Fruit fly (Drosophila melanogaster) whole organism, embryonic: Measurements from ENCODE around the gene superdeath.
A peak's percentile ranks its signal among the peaks of the same experiment; 100 is the strongest.

ENCODE experiments used
- Awh ChIP-seq: fragments of 200-800 bp; sonication (Bioruptor generic); IDR thresholded peaks from 2 replicates; pipeline ENCODE4, ENCODE4 v1.3.6; 2022; ENCODE audit warnings: missing biosample characterization, missing genetic modification characterization
- B-H1 ChIP-seq: fragments of 200-800 bp; sonication (Bioruptor generic); IDR thresholded peaks from 3 replicates; pipeline ENCODE4 v1.3.6; 2022; ENCODE audit warnings: missing biosample characterization, missing genetic modification characterization
- CG10543 ChIP-seq: fragments of 200-800 bp; sonication (Bioruptor generic); optimal IDR thresholded peaks from 3 replicates; lab custom pipeline; 2017; ENCODE audit warnings: missing biosample characterization, mild to moderate bottlenecking, missing genetic modification characterization, moderate library complexity
- CG11695 ChIP-seq: fragments of 200-800 bp; sonication (Bioruptor generic); IDR thresholded peaks from 3 replicates; pipeline ENCODE4 v1.3.6; 2022; ENCODE audit warnings: missing biosample characterization, missing genetic modification characterization
- CG1233 ChIP-seq: fragments of 200-800 bp; sonication (Bioruptor generic); optimal IDR thresholded peaks from 4 replicates; lab custom pipeline; 2018; ENCODE audit warnings: missing biosample characterization, mild to moderate bottlenecking, missing genetic modification characterization
- CG12769 ChIP-seq: fragments of 200-800 bp; sonication (Bioruptor generic); optimal IDR thresholded peaks from 2 replicates; lab custom pipeline; 2019; ENCODE audit warnings: missing biosample characterization, mild to moderate bottlenecking, missing genetic modification characterization, moderate library complexity
- CG13123 ChIP-seq: fragments of 200-800 bp; sonication (Bioruptor generic); optimal IDR thresholded peaks from 2 replicates; lab custom pipeline; 2016; ENCODE audit warnings: missing biosample characterization, missing genetic modification characterization
- CG17568 ChIP-seq: fragments of 200-800 bp; sonication (Bioruptor generic); optimal IDR thresholded peaks from 2 replicates; lab custom pipeline; 2018; ENCODE audit warnings: missing biosample characterization, mild to moderate bottlenecking, missing genetic modification characterization, moderate library complexity
- CG33557 ChIP-seq: fragments of 200-800 bp; sonication (Bioruptor generic); optimal IDR thresholded peaks from 2 replicates; lab custom pipeline; 2019; ENCODE audit warnings: missing biosample characterization, mild to moderate bottlenecking, missing genetic modification characterization, moderate library complexity
- CG5180 ChIP-seq: fragments of 200-800 bp; sonication (Bioruptor generic); optimal IDR thresholded peaks from 3 replicates; lab custom pipeline; 2017; ENCODE audit warnings: missing biosample characterization, missing genetic modification characterization, mild to moderate bottlenecking, moderate library complexity, missing genetic modification reagents
- CG5245 ChIP-seq: fragments of 200-800 bp; sonication (Bioruptor generic); optimal IDR thresholded peaks from 3 replicates; lab custom pipeline; 2016; ENCODE audit warnings: missing biosample characterization, missing genetic modification characterization
- CG6272 ChIP-seq: fragments of 200-800 bp; sonication (Bioruptor generic); IDR thresholded peaks from 2 replicates; pipeline ENCODE4 v1.3.6; 2022; ENCODE audit warnings: missing biosample characterization, missing genetic modification characterization
- CG6765 ChIP-seq: fragments of 200-800 bp; sonication (Bioruptor generic); optimal IDR thresholded peaks from 3 replicates; lab custom pipeline; 2017; ENCODE audit warnings: missing biosample characterization, mild to moderate bottlenecking, missing genetic modification characterization
- CG7271 ChIP-seq: fragments of 200-800 bp; sonication (Bioruptor generic); optimal IDR thresholded peaks from 2 replicates; lab custom pipeline; 2018; ENCODE audit warnings: missing biosample characterization, mild to moderate bottlenecking, missing genetic modification characterization, moderate library complexity
- CG7839 ChIP-seq: fragments of 200-800 bp; sonication (Bioruptor generic); optimal IDR thresholded peaks from 3 replicates; lab custom pipeline; 2018; ENCODE audit warnings: missing biosample characterization, mild to moderate bottlenecking, missing genetic modification characterization, moderate library complexity
- CG8388 ChIP-seq: fragments of 200-800 bp; sonication (Bioruptor generic); optimal IDR thresholded peaks from 2 replicates; lab custom pipeline; 2019; ENCODE audit warnings: missing biosample characterization, mild to moderate bottlenecking, missing genetic modification characterization, moderate library complexity
- CG8478 ChIP-seq: fragments of >200 bp; optimal IDR thresholded peaks from 2 replicates; lab custom pipeline; 2018
- Dref ChIP-seq: fragments of 200-800 bp; sonication (Bioruptor generic); IDR thresholded peaks from 2 replicates; pipeline ENCODE4 v1.3.6; 2022; ENCODE audit warnings: missing biosample characterization, missing genetic modification characterization
- E2f1 ChIP-seq: fragments of 200-800 bp; sonication (Bioruptor generic); IDR thresholded peaks from 2 replicates; pipeline ENCODE4 v1.3.6; 2022; ENCODE audit warnings: missing biosample characterization, missing genetic modification characterization
- Ets65A ChIP-seq: fragments of 200-800 bp; sonication (Bioruptor generic); peaks from one replicate; lab custom pipeline; 2016; ENCODE audit warnings: missing biosample characterization, missing genetic modification characterization
- NC2α ChIP-seq: fragments of 200-800 bp; sonication (Bioruptor generic); optimal IDR thresholded peaks from 2 replicates; lab custom pipeline; 2016; ENCODE audit warnings: missing biosample characterization, missing genetic modification characterization
- NK7.1 ChIP-seq: fragments of 200-800 bp; sonication (Bioruptor generic); optimal IDR thresholded peaks from 3 replicates; lab custom pipeline; 2016; ENCODE audit warnings: missing biosample characterization, missing genetic modification characterization
- NfI ChIP-seq: fragments of 200-800 bp; sonication (Bioruptor generic); optimal IDR thresholded peaks from 3 replicates; lab custom pipeline; 2018; ENCODE audit warnings: missing biosample characterization, mild to moderate bottlenecking, missing genetic modification characterization, moderate library complexity
- Oli ChIP-seq: fragments of 200-800 bp; sonication (Bioruptor generic); optimal IDR thresholded peaks from 2 replicates; lab custom pipeline; 2018; ENCODE audit warnings: missing biosample characterization, mild to moderate bottlenecking, missing genetic modification characterization, moderate library complexity
- Rx ChIP-seq: fragments of 200-800 bp; sonication (Bioruptor generic); IDR thresholded peaks from 2 replicates; pipeline ENCODE4 v1.3.6; 2022; ENCODE audit warnings: missing biosample characterization, missing genetic modification characterization
- Sin3A ChIP-seq: fragments of >200 bp; optimal IDR thresholded peaks from 2 replicates; lab custom pipeline; 2018
- Sry-δ ChIP-seq: fragments of 200-800 bp; sonication (Bioruptor generic); optimal IDR thresholded peaks from 2 replicates; lab custom pipeline; 2016; ENCODE audit warnings: missing biosample characterization, missing genetic modification characterization
- Xbp1 ChIP-seq: fragments of 200-800 bp; sonication (Bioruptor generic); optimal IDR thresholded peaks from 3 replicates; lab custom pipeline; 2016; ENCODE audit warnings: missing biosample characterization, mild to moderate bottlenecking, missing genetic modification characterization
- Xrp1 ChIP-seq: fragments of 200-800 bp; sonication (Bioruptor generic); IDR thresholded peaks from 2 replicates; pipeline ENCODE4 v1.3.6; 2022; ENCODE audit warnings: missing biosample characterization, missing genetic modification characterization
- bsh ChIP-seq, 2 experiments: fragments of 200-800 bp; sonication (Bioruptor generic); optimal IDR thresholded peaks; 2 replicates each; lab custom pipeline; 2017 to 2018; ENCODE audit warnings: mild to moderate bottlenecking in 2 of 2, missing biosample characterization in 2 of 2, missing genetic modification characterization in 2 of 2, moderate library complexity in 1 of 2
- chinmo ChIP-seq: fragments of 200-800 bp; sonication (Bioruptor generic); IDR thresholded peaks from 4 replicates; pipeline ENCODE4 v1.3.6; 2022; ENCODE audit warnings: missing biosample characterization, missing genetic modification characterization; ENCODE audit not compliant: partially characterized antibody
- crp ChIP-seq, 2 experiments: fragments of 200-800 bp; sonication (Bioruptor generic); optimal IDR thresholded peaks; 2 replicates in 1 of 2; 3 replicates in 1 of 2; lab custom pipeline; 2017; ENCODE audit warnings: missing biosample characterization in 2 of 2, missing genetic modification characterization in 2 of 2, mild to moderate bottlenecking in 1 of 2, moderate library complexity in 1 of 2
- fd3F ChIP-seq: fragments of 200-800 bp; sonication (Bioruptor generic); optimal IDR thresholded peaks from 2 replicates; lab custom pipeline; 2018; ENCODE audit warnings: missing biosample characterization, mild to moderate bottlenecking, missing genetic modification characterization, moderate library complexity
- gt ChIP-seq: fragments of 200-800 bp; sonication (Bioruptor generic); IDR thresholded peaks from 2 replicates; pipeline ENCODE4 v1.3.6; 2022; ENCODE audit warnings: missing biosample characterization, missing genetic modification characterization
- h ChIP-seq: fragments of >200 bp; optimal IDR thresholded peaks from 2 replicates; lab custom pipeline; 2017
- kay ChIP-seq: fragments of 200-800 bp; sonication (Bioruptor generic); optimal IDR thresholded peaks from 2 replicates; lab custom pipeline; 2016; ENCODE audit warnings: missing biosample characterization, missing genetic modification characterization
- lab ChIP-seq: fragments of 200-800 bp; sonication (Bioruptor generic); optimal IDR thresholded peaks from 3 replicates; lab custom pipeline; 2017; ENCODE audit warnings: missing biosample characterization, missing genetic modification characterization, mild to moderate bottlenecking, moderate library complexity, missing genetic modification reagents
- odd ChIP-seq: fragments of 200-800 bp; sonication (Bioruptor generic); optimal IDR thresholded peaks from 2 replicates; lab custom pipeline; 2017; ENCODE audit warnings: missing biosample characterization, mild to moderate bottlenecking, missing genetic modification characterization
- org-1 ChIP-seq: fragments of 200-800 bp; sonication (Bioruptor generic); optimal IDR thresholded peaks from 2 replicates; lab custom pipeline; 2017; ENCODE audit warnings: missing biosample characterization, missing genetic modification characterization
- peb ChIP-seq: fragments of 200-800 bp; sonication (Bioruptor generic); IDR thresholded peaks from 2 replicates; pipeline ENCODE4 v1.3.6; 2022; ENCODE audit warnings: missing biosample characterization, missing genetic modification characterization
- pho ChIP-seq: fragments of 200-800 bp; sonication (Bioruptor generic); optimal IDR thresholded peaks from 2 replicates; lab custom pipeline; 2016; ENCODE audit warnings: missing biosample characterization, missing genetic modification characterization
- phol ChIP-seq: fragments of 200-800 bp; sonication (Bioruptor generic); optimal IDR thresholded peaks from 3 replicates; lab custom pipeline; 2018; ENCODE audit warnings: missing biosample characterization, mild to moderate bottlenecking, missing genetic modification characterization, moderate library complexity
- pzg ChIP-seq: fragments of 200-800 bp; sonication (Bioruptor generic); optimal IDR thresholded peaks from 3 replicates; lab custom pipeline; 2018; ENCODE audit warnings: missing biosample characterization, mild to moderate bottlenecking, missing genetic modification characterization, moderate library complexity
- schlank ChIP-seq: fragments of 200-800 bp; sonication (Bioruptor generic); optimal IDR thresholded peaks from 2 replicates; lab custom pipeline; 2018; ENCODE audit warnings: missing biosample characterization, mild to moderate bottlenecking, missing genetic modification characterization
- scrt ChIP-seq: fragments of 200-800 bp; sonication (Bioruptor generic); optimal IDR thresholded peaks from 2 replicates; lab custom pipeline; 2018; ENCODE audit warnings: missing biosample characterization, mild to moderate bottlenecking, missing genetic modification characterization, moderate library complexity
- sqz ChIP-seq: fragments of 200-800 bp; sonication (Bioruptor generic); optimal IDR thresholded peaks from 3 replicates; lab custom pipeline; 2018; ENCODE audit warnings: missing biosample characterization, mild to moderate bottlenecking, missing genetic modification characterization
- tup ChIP-seq: fragments of 200-800 bp; sonication (Bioruptor generic); optimal IDR thresholded peaks from 2 replicates; lab custom pipeline; 2016; ENCODE audit warnings: missing biosample characterization, mild to moderate bottlenecking, missing genetic modification characterization, moderate library complexity
- zfh1 ChIP-seq: fragments of 200-800 bp; sonication (Bioruptor generic); IDR thresholded peaks from 3 replicates; pipeline ENCODE4 v1.3.6; 2022; ENCODE audit warnings: missing biosample characterization, missing genetic modification characterization

The superdeath gene

DNA sequence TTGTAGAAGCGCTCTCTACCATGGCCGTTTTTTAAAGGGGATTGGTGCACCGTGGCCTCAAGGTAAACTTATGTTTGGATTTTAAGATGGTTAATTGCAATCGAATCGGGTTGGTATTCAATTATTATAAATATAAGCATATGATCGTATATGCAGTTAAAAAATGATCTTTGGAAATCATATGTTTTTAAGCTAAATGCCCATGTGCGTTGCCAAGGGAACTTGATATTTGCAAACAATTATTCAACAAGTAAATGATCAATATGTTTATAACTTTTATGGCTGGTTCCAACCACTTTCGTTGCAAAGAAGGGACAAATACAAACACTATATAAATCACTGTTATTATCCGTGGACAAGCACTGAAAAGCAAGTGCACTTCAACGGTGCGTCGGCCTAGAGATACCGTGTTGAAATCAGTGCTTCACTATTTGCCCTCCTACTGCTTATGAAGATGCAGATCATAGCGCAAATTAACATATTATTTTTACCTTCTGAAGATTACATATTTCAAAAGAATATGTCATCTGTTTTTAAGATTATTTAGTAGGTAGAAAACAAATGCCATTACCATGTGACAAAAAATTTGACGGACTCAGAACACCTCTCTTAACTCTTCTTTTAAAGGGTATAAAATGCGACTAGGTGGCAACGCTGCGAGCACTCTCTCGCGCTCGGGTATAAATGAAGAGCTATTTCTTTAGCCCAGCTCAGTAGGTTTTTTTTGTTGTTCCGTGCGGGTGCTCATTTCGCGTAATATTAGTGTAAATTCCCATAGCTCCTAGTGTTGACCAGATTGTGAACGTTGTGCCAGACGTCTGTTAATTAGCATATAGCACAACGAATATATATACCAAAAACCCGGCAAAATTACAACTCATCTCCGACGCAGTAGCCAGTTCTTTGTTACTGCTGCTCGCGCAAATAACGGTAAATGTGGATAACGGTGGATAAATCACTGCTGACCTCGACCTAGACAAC, 19.2 kb downstream of the superdeath start, which contains the start of gene rdog (continued):
- peak; percentile 61 for TF ChIP-seq kay (GFP tag; lab: Kevin White, UChicago)
- TF ChIP-seq CG8478, result no peak
- TF ChIP-seq Ets65A, result peak; percentile 98
- TF ChIP-seq org-1 (GFP tag; lab: Kevin White, UChicago), result peak; percentile 68
- peak; percentile 58 for TF ChIP-seq NC2α
- peak; percentile 35 to 77 for TF ChIP-seq bsh (GFP tag; optimal IDR thresholded peaks at IDR 0.05; lab: Kevin White, UChicago)
- TF ChIP-seq B-H1 (GFP tag; lab: Robert Waterston, UW), result peak; percentile 17; the same call in 1 of the 3 replicates
- no peak for TF ChIP-seq CG17568 (GFP tag; lab: Kevin White, UChicago)
- TF ChIP-seq CG6272 (GFP tag; lab: Robert Waterston, UW), result no peak
- TF ChIP-seq odd, result peak; percentile 71
- TF ChIP-seq zfh1 (GFP tag; lab: Robert Waterston, UW), result peak; percentile 50; the same call in 1 of the 3 replicates
- no peak; the same call in 1 of the 2 replicates for TF ChIP-seq E2f1 (GFP tag; lab: Robert Waterston, UW)
- TF ChIP-seq Rx, result peak; percentile 42; the same call in 1 of the 2 replicates
- peak; percentile 81 for TF ChIP-seq CG33557 (GFP tag; lab: Kevin White, UChicago)
- peak; percentile 73 for TF ChIP-seq CG8388 (GFP tag; lab: Kevin White, UChicago)
- TF ChIP-seq Awh, result no peak
- TF ChIP-seq Sin3A (lab: Kevin White, UChicago), result peak; percentile 33
- no peak for TF ChIP-seq Xrp1 (GFP tag; lab: Robert Waterston, UW)
- peak; percentile 87 for TF ChIP-seq CG10543
- TF ChIP-seq CG6765 (GFP tag; lab: Kevin White, UChicago), result peak; percentile 46
- TF ChIP-seq CG7271 (tag; lab: Kevin White, UChicago), result no peak
- TF ChIP-seq fd3F (GFP tag; lab: Kevin White, UChicago), result peak; percentile 31
- no peak for TF ChIP-seq Dref (GFP tag; lab: Robert Waterston, UW)
- TF ChIP-seq Oli (tag; lab: Kevin White, UChicago), result peak; percentile 83
- TF ChIP-seq CG5245 (GFP tag; lab: Kevin White, UChicago), result peak; percentile 57
- peak; percentile 62 for TF ChIP-seq NK7.1 (GFP tag; lab: Kevin White, UChicago)
- TF ChIP-seq gt (GFP tag; lab: Robert Waterston, UW), result no peak
- TF ChIP-seq Sry-δ, result peak; percentile 53
- 0 out of 4 replicates have a peak, but pooled peaks have one; percentile 50 for TF ChIP-seq chinmo (GFP tag; lab: Robert Waterston, UW)
- peak; percentile 22 for TF ChIP-seq schlank (tag; lab: Kevin White, UChicago)
- peak; percentile 38 for TF ChIP-seq sqz (GFP tag; lab: Kevin White, UChicago)
- TF ChIP-seq CG12769 (tag; lab: Kevin White, UChicago), result peak; percentile 77
- TF ChIP-seq lab (GFP tag; lab: Kevin White, UChicago), result peak; percentile 84
- TF ChIP-seq phol, result peak; percentile 69
- TF ChIP-seq h (lab: Kevin White, UChicago), result no peak
- no peak for TF ChIP-seq CG11695
- peak; percentile 72 for TF ChIP-seq NfI (GFP tag; lab: Kevin White, UChicago)
- TF ChIP-seq Xbp1 (GFP tag; lab: Kevin White, UChicago), result peak; percentile 84
- peak; percentile 57 for TF ChIP-seq CG13123
- TF ChIP-seq CG1233, result peak; percentile 69
- peak; percentile 4 for TF ChIP-seq tup (GFP tag; lab: Kevin White, UChicago)
- TF ChIP-seq CG5180 (GFP tag; lab: Kevin White, UChicago), result peak; percentile 57
- TF ChIP-seq scrt (GFP tag; lab: Kevin White, UChicago), result peak; percentile 73
- peak in 1 of 2 experiments; percentile 47 for TF ChIP-seq crp (GFP tag; optimal IDR thresholded peaks at IDR 0.05; lab: Kevin White, UChicago)
- no peak for TF ChIP-seq peb (GFP tag; lab: Robert Waterston, UW)
- peak; percentile 88 for TF ChIP-seq CG7839
- TF ChIP-seq pzg (GFP tag; lab: Kevin White, UChicago), result peak; percentile 20
- peak; percentile 83 for TF ChIP-seq pho (GFP tag; lab: Kevin White, UChicago)
